Worm (Caenorhabditis elegans): Measurements from ENCODE around the gene ceh-40.

Gene ceh-40

ce11 chrX:12290539-12290938 is 30.0 kb downstream of the ceh-40 start, which contains the start of gene C04B4.4:
Gene C04B4.4 (plus strand): TSS chrX:12290839.
- TF ChIP-seq ahr-1 (tag; optimal IDR thresholded peaks at IDR 0.05) (no peak), hlh-30 (tag; optimal IDR thresholded peaks at IDR 0.05; ENCODE audit: insufficient read depth) (no peak), lim-6 (tag; optimal IDR thresholded peaks at IDR 0.05) (no peak), syd-9 (tag; optimal IDR thresholded peaks at IDR 0.05) (no peak), mec-3 (tag; optimal IDR thresholded peaks at IDR 0.05; ENCODE audit: borderline replicate concordance) (no peak), dmd-4 (tag; optimal IDR thresholded peaks at IDR 0.05; ENCODE audit: borderline replicate concordance) (no peak), ceh-22 (tag; optimal IDR thresholded peaks at IDR 0.05) (no peak), unc-86 (tag; optimal IDR thresholded peaks at IDR 0.05) (no peak)

- TF ChIP-seq madf-2 (tag; optimal IDR thresholded peaks at IDR 0.05) (no peak), mec-3 (tag; optimal IDR thresholded peaks at IDR 0.05; ENCODE audit: borderline replicate concordance) (no peak), ceh-14 (tag; optimal IDR thresholded peaks at IDR 0.05) (no peak), dmd-4 (tag; optimal IDR thresholded peaks at IDR 0.05; ENCODE audit: borderline replicate concordance) (no peak), F13H6.1 (tag; optimal IDR thresholded peaks at IDR 0.05) (no peak), fax-1 (tag; optimal IDR thresholded peaks at IDR 0.05) (no peak)
These were observed 32.3 kb downstream of the ceh-40 start, which contains the start of gene C04B4.5 for ce11 chrX:12288254-12288653. Gene C04B4.5 (minus strand): TSS chrX:12288354.

DNA sequence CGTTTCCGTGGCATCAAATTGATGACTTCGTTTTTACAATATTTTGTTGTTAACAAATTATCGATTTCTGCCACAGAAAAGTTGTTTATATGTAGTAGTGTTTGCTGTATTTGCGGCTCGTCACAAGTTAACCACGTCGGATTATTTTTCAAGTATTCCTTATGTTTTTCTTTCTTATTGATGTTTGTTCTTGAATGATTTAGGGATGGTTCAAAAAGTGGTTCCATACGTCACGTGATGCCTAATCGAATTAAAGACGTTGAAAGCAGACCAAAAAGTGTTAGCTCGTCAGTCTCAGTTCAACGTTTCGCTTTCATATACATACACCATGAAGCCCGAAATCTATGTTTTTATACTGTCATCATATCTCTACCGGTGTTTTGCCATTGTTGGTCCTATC is 35.1 kb downstream of the ceh-40 start, which contains the start of gene lips-2:
Gene lips-2, plus strand, starts transcription at position 301 of the 400 bp plus-strand sequence.
- TF ChIP-seq gmeb-2 (tag; optimal IDR thresholded peaks at IDR 0.05) (no peak), rnt-1 (tag; optimal IDR thresholded peaks at IDR 0.05) (no peak), ceh-45 (GFP tag; IDR thresholded peaks at IDR 0.05) (no peak), unc-3 (GFP tag; conservative IDR thresholded peaks at IDR 0.05) (no peak), unc-3 (tag; optimal IDR thresholded peaks at IDR 0.05) (no peak), nfya-1 (tag; optimal IDR thresholded peaks at IDR 0.05) (no peak), hlh-30 (tag; optimal IDR thresholded peaks at IDR 0.05; ENCODE audit: insufficient read depth) (no peak), mec-3 (tag; optimal IDR thresholded peaks at IDR 0.05; ENCODE audit: borderline replicate concordance) (no peak), tbx-7 (tag; optimal IDR thresholded peaks at IDR 0.05) (no peak), elt-2 (tag; optimal IDR thresholded peaks at IDR 0.05) (no peak), unc-42 (tag; optimal IDR thresholded peaks at IDR 0.05) (no peak), ceh-6 (GFP tag; optimal IDR thresholded peaks at IDR 0.05) (no peak), syd-9 (tag; optimal IDR thresholded peaks at IDR 0.05) (no peak)

- TF ChIP-seq odd-2 (tag; optimal IDR thresholded peaks at IDR 0.05) = no peak
- no peak for TF ChIP-seq fkh-6 (tag; optimal IDR thresholded peaks at IDR 0.05)
- TF ChIP-seq ceh-48 (tag; optimal IDR thresholded peaks at IDR 0.05) = no peak
- no peak for TF ChIP-seq ceh-30 (tag; optimal IDR thresholded peaks at IDR 0.05)
- TF ChIP-seq ets-4 (tag; optimal IDR thresholded peaks at IDR 0.05) = no peak
- no peak for TF ChIP-seq ceh-45 (GFP tag; IDR thresholded peaks at IDR 0.05)
- TF ChIP-seq dve-1 (tag; optimal IDR thresholded peaks at IDR 0.05) = no peak
- no peak for TF ChIP-seq sox-4 (tag; optimal IDR thresholded peaks at IDR 0.05)
- no peak for TF ChIP-seq ceh-9 (tag; optimal IDR thresholded peaks at IDR 0.05)
These were observed 36.4 kb downstream of the ceh-40 start for ce11 chrX:12284161-12284560.

- no peak for TF ChIP-seq che-1 (tag; optimal IDR thresholded peaks at IDR 0.05)
- no peak for TF ChIP-seq ets-4 (tag; optimal IDR thresholded peaks at IDR 0.05)
- TF ChIP-seq pros-1 (tag; optimal IDR thresholded peaks at IDR 0.05) = no peak
- TF ChIP-seq ceh-34 (tag; optimal IDR thresholded peaks at IDR 0.05) = no peak
- no peak for TF ChIP-seq dmd-4 (tag; optimal IDR thresholded peaks at IDR 0.05; ENCODE audit: borderline replicate concordance)
- no peak for TF ChIP-seq eyg-1 (tag; optimal IDR thresholded peaks at IDR 0.05)
- TF ChIP-seq rnt-1 (tag; optimal IDR thresholded peaks at IDR 0.05) = no peak
- TF ChIP-seq ttx-3 (tag; optimal IDR thresholded peaks at IDR 0.05) = no peak
- no peak for TF ChIP-seq ceh-18 (tag; optimal IDR thresholded peaks at IDR 0.05)
- TF ChIP-seq ahr-1 (tag; optimal IDR thresholded peaks at IDR 0.05) = no peak
- TF ChIP-seq sdc-2 (tag; optimal IDR thresholded peaks at IDR 0.05) = no peak
- TF ChIP-seq ceh-48 (tag; optimal IDR thresholded peaks at IDR 0.05) = no peak
- no peak for TF ChIP-seq ceh-9 (tag; optimal IDR thresholded peaks at IDR 0.05)
- TF ChIP-seq zip-5 (tag; optimal IDR thresholded peaks at IDR 0.05) = no peak
These were observed 37.7 kb downstream of the ceh-40 start, which contains the start of gene C04B4.2 for ce11 chrX:12282911-12283310. Gene C04B4.2 (plus strand): TSS chrX:12283281.

Data from whole organism, late embryonic.